1 fruit fly cellular context compared by ENCODE assay signal in the genomic region with DNA sequence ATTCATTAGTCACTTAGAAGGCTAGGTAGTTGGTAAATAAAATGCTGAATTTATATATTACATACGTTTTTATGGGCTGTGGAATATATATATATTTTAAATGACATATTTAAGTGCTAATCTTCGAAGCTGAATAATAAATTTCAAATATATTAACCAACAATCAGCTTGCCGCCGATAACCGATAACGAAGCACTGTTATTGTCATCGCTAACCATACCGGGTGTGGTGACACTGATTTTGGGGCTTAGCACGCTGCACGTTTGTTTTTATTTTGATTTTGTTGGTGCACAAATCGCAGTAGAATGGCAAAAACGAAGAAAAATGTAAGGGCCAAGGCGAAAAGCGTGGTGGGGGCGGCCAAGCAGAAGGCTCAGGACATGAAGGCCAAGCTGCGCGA.
TF ChIP-seq lines count a peak whose summit lies in the region.

Gene CG16753, plus strand, starts transcription at position 229 of the 400 bp plus-strand sequence.

TF ChIP-seq in whole organism, embryonic, 481 proteins besides CTCF, POLR2A, EP300 and RAD21 (continued from another document):
- no peak for TF ChIP-seq CG7556 (GFP tag; optimal IDR thresholded peaks at IDR 0.05; lab: Kevin White, UChicago)
- peak; percentile 52; the same call in 1 of the 3 replicates for TF ChIP-seq vnd (GFP tag; IDR thresholded peaks at IDR 0.05; lab: Robert Waterston, UW; ENCODE audit: partially characterized antibody)
- no peak for TF ChIP-seq CG4854 (GFP tag; optimal IDR thresholded peaks at IDR 0.05; lab: Kevin White, UChicago)
- peak; percentile 33 for TF ChIP-seq CG1603 (tag; optimal IDR thresholded peaks at IDR 0.05; lab: Kevin White, UChicago)
- TF ChIP-seq luna (GFP tag; optimal IDR thresholded peaks at IDR 0.05; lab: Kevin White, UChicago) = no peak
- TF ChIP-seq CG34376 (GFP tag; optimal IDR thresholded peaks at IDR 0.05; lab: Kevin White, UChicago) = no peak
- TF ChIP-seq CG15073 (GFP tag; optimal IDR thresholded peaks at IDR 0.05; lab: Kevin White, UChicago) = no peak
- TF ChIP-seq CG11456 (GFP tag; IDR thresholded peaks at IDR 0.05; lab: Robert Waterston, UW) = no peak
- TF ChIP-seq CG10462 (GFP tag; optimal IDR thresholded peaks at IDR 0.05; lab: Kevin White, UChicago) = no peak
- TF ChIP-seq sc (optimal IDR thresholded peaks at IDR 0.05; lab: Kevin White, UChicago) = no peak
- TF ChIP-seq sc (GFP tag; optimal IDR thresholded peaks at IDR 0.05; lab: Kevin White, UChicago) = no peak
- no peak for TF ChIP-seq CG12236 (GFP tag; optimal IDR thresholded peaks at IDR 0.05; lab: Kevin White, UChicago)
- 0 out of 3 replicates have a peak, but pooled peaks have one; percentile 19 for TF ChIP-seq ci (GFP tag; IDR thresholded peaks at IDR 0.05; lab: Robert Waterston, UW)
- no peak for TF ChIP-seq dmrt11E (tag; optimal IDR thresholded peaks at IDR 0.05; lab: Kevin White, UChicago)
- TF ChIP-seq CG14710 (tag; optimal IDR thresholded peaks at IDR 0.05; lab: Kevin White, UChicago) = peak; percentile 100
- TF ChIP-seq Hey (tag; optimal IDR thresholded peaks at IDR 0.05; lab: Kevin White, UChicago) = no peak
- TF ChIP-seq CG1529 (GFP tag; optimal IDR thresholded peaks at IDR 0.05; lab: Kevin White, UChicago) = no peak
- TF ChIP-seq amos (GFP tag; IDR thresholded peaks at IDR 0.05; lab: Robert Waterston, UW; ENCODE audit: partially characterized antibody) = peak; percentile 9; the same call in 1 of the 2 replicates
- TF ChIP-seq gem (tag; optimal IDR thresholded peaks at IDR 0.05; lab: Kevin White, UChicago) = no peak
- TF ChIP-seq CG17802 (tag; optimal IDR thresholded peaks at IDR 0.05; lab: Kevin White, UChicago) = no peak
- TF ChIP-seq gsb (GFP tag; IDR thresholded peaks at IDR 0.05; lab: Robert Waterston, UW) = no peak
- no peak for TF ChIP-seq CG18011 (GFP tag; optimal IDR thresholded peaks at IDR 0.05; lab: Kevin White, UChicago)
- no peak for TF ChIP-seq CG11696 (GFP tag; IDR thresholded peaks at IDR 0.05; lab: Robert Waterston, UW)
- peak; percentile 60 for TF ChIP-seq sna (GFP tag; IDR thresholded peaks at IDR 0.05; lab: Robert Waterston, UW; ENCODE audit: partially characterized antibody)
- TF ChIP-seq unc-4 (GFP tag; IDR thresholded peaks at IDR 0.05; lab: Robert Waterston, UW; ENCODE audit: partially characterized antibody) = 0 out of 2 replicates have a peak, but pooled peaks have one; percentile 54
- TF ChIP-seq Fer3 (tag; optimal IDR thresholded peaks at IDR 0.05; lab: Kevin White, UChicago) = no peak
- TF ChIP-seq C15 (GFP tag; IDR thresholded peaks at IDR 0.05; lab: Robert Waterston, UW) = no peak
- TF ChIP-seq CG32772 (GFP tag; IDR thresholded peaks at IDR 0.05; lab: Robert Waterston, UW) = no peak
- no peak for TF ChIP-seq kay (GFP tag; optimal IDR thresholded peaks at IDR 0.05; lab: Kevin White, UChicago)
- TF ChIP-seq CG12104 (GFP tag; optimal IDR thresholded peaks at IDR 0.05; lab: Kevin White, UChicago) = no peak
- TF ChIP-seq jigr1 (GFP tag; IDR thresholded peaks at IDR 0.05; lab: Robert Waterston, UW) = no peak
- no peak for TF ChIP-seq sqz (GFP tag; optimal IDR thresholded peaks at IDR 0.05; lab: Kevin White, UChicago)
- peak; percentile 72 for TF ChIP-seq MBD-R2 (GFP tag; IDR thresholded peaks at IDR 0.05; lab: Robert Waterston, UW)
- TF ChIP-seq HmgZ (tag; optimal IDR thresholded peaks at IDR 0.05; lab: Kevin White, UChicago) = peak; percentile 42
- TF ChIP-seq CG11504 (tag; optimal IDR thresholded peaks at IDR 0.05; lab: Kevin White, UChicago) = no peak
- TF ChIP-seq Oli (tag; optimal IDR thresholded peaks at IDR 0.05; lab: Kevin White, UChicago) = no peak
- no peak for TF ChIP-seq tap (tag; optimal IDR thresholded peaks at IDR 0.05; lab: Kevin White, UChicago)
- TF ChIP-seq Tbp (GFP tag; optimal IDR thresholded peaks at IDR 0.05; lab: Kevin White, UChicago) = no peak
- TF ChIP-seq Doc3 (GFP tag; IDR thresholded peaks at IDR 0.05; lab: Robert Waterston, UW; ENCODE audit: partially characterized antibody) = peak; percentile 38; the same call in 1 of the 3 replicates
- TF ChIP-seq CG17829 (tag; optimal IDR thresholded peaks at IDR 0.05; lab: Kevin White, UChicago) = no peak
- no peak for TF ChIP-seq Eip74EF (GFP tag; optimal IDR thresholded peaks at IDR 0.05; lab: Kevin White, UChicago)
- TF ChIP-seq CG6791 (GFP tag; IDR thresholded peaks at IDR 0.05; lab: Robert Waterston, UW; ENCODE audit: partially characterized antibody) = peak; percentile 82
- TF ChIP-seq ind (GFP tag; optimal IDR thresholded peaks at IDR 0.05; lab: Kevin White, UChicago) = no peak
- no peak for TF ChIP-seq sens-2 (GFP tag; IDR thresholded peaks at IDR 0.05; lab: Robert Waterston, UW)
- TF ChIP-seq CG2889 (GFP tag; IDR thresholded peaks at IDR 0.05; lab: Robert Waterston, UW) = no peak
- TF ChIP-seq Pdp1 (GFP tag; optimal IDR thresholded peaks at IDR 0.05; lab: Kevin White, UChicago) = no peak
- peak; percentile 68; the same call in 1 of the 2 replicates for TF ChIP-seq ato (GFP tag; IDR thresholded peaks at IDR 0.05; lab: Robert Waterston, UW; ENCODE audit: partially characterized antibody)
- TF ChIP-seq CG14860 (GFP tag; IDR thresholded peaks at IDR 0.05; lab: Robert Waterston, UW; ENCODE audit: partially characterized antibody) = peak; percentile 64
- TF ChIP-seq hb (GFP tag; IDR thresholded peaks at IDR 0.05; lab: Robert Waterston, UW; ENCODE audit: partially characterized antibody) = peak; percentile 59; the same call in 1 of the 3 replicates
- no peak for TF ChIP-seq NFAT (GFP tag; IDR thresholded peaks at IDR 0.05; lab: Robert Waterston, UW)
- TF ChIP-seq Med (GFP tag; lab: Kevin White, UChicago) = peak; percentile 70
- TF ChIP-seq Hr51 (GFP tag; optimal IDR thresholded peaks at IDR 0.05; lab: Kevin White, UChicago) = no peak
- peak; percentile 84 for TF ChIP-seq Dref (GFP tag; IDR thresholded peaks at IDR 0.05; lab: Robert Waterston, UW)
- TF ChIP-seq Bgb (GFP tag; IDR thresholded peaks at IDR 0.05; lab: Robert Waterston, UW; ENCODE audit: partially characterized antibody) = peak; percentile 35
- peak; percentile 79 for TF ChIP-seq Sry-δ (GFP tag; optimal IDR thresholded peaks at IDR 0.05; lab: Kevin White, UChicago)
- TF ChIP-seq lov (optimal IDR thresholded peaks at IDR 0.05; lab: Kevin White, UChicago) = no peak
- TF ChIP-seq lov (GFP tag; IDR thresholded peaks at IDR 0.05; lab: Robert Waterston, UW) = no peak
- no peak for TF ChIP-seq ATbp (GFP tag; optimal IDR thresholded peaks at IDR 0.05; lab: Kevin White, UChicago)
- no peak for TF ChIP-seq CG8089 (GFP tag; optimal IDR thresholded peaks at IDR 0.05; lab: Kevin White, UChicago)
- no peak for TF ChIP-seq Bdp1 (GFP tag; optimal IDR thresholded peaks at IDR 0.05; lab: Kevin White, UChicago)
- TF ChIP-seq bigmax (GFP tag; optimal IDR thresholded peaks at IDR 0.05; lab: Kevin White, UChicago) = no peak
- TF ChIP-seq CG8944 (GFP tag; optimal IDR thresholded peaks at IDR 0.05; lab: Kevin White, UChicago) = no peak
- peak; percentile 42 for TF ChIP-seq CG2116 (GFP tag; optimal IDR thresholded peaks at IDR 0.05; lab: Kevin White, UChicago)
- TF ChIP-seq caup (GFP tag; optimal IDR thresholded peaks at IDR 0.05; lab: Kevin White, UChicago; ENCODE audit: severe bottlenecking) = no peak
- TF ChIP-seq wdn (GFP tag; IDR thresholded peaks at IDR 0.05; lab: Robert Waterston, UW) = no peak
- TF ChIP-seq YL-1 (GFP tag; optimal IDR thresholded peaks at IDR 0.05; lab: Kevin White, UChicago) = peak; percentile 11
- no peak for TF ChIP-seq CrebB (tag; optimal IDR thresholded peaks at IDR 0.05; lab: Kevin White, UChicago)
- TF ChIP-seq row (GFP tag; IDR thresholded peaks at IDR 0.05; lab: Robert Waterston, UW) = no peak
- TF ChIP-seq H15 (GFP tag; IDR thresholded peaks at IDR 0.05; lab: Robert Waterston, UW) = no peak
- TF ChIP-seq gcm2 (GFP tag; optimal IDR thresholded peaks at IDR 0.05; lab: Kevin White, UChicago) = no peak
- TF ChIP-seq Fer1 (GFP tag; optimal IDR thresholded peaks at IDR 0.05; lab: Kevin White, UChicago) = peak; percentile 7
- no peak for TF ChIP-seq CG15269 (tag; optimal IDR thresholded peaks at IDR 0.05; lab: Kevin White, UChicago)
- TF ChIP-seq Opbp (GFP tag; IDR thresholded peaks at IDR 0.05; lab: Robert Waterston, UW; ENCODE audit: partially characterized antibody) = peak; percentile 62; the same call in 2 of the 3 replicates
- TF ChIP-seq Optix (GFP tag; IDR thresholded peaks at IDR 0.05; lab: Robert Waterston, UW) = no peak
- no peak for TF ChIP-seq Rx (GFP tag; IDR thresholded peaks at IDR 0.05; lab: Robert Waterston, UW)
- peak; percentile 21 for TF ChIP-seq CG17912 (GFP tag; optimal IDR thresholded peaks at IDR 0.05; lab: Kevin White, UChicago)
- no peak for TF ChIP-seq en (GFP tag; optimal IDR thresholded peaks at IDR 0.05; lab: Kevin White, UChicago)
- TF ChIP-seq B-H1 (GFP tag; IDR thresholded peaks at IDR 0.05; lab: Robert Waterston, UW) = no peak
- TF ChIP-seq Abd-B (GFP tag; optimal IDR thresholded peaks at IDR 0.05; lab: Kevin White, UChicago) = no peak
- TF ChIP-seq GATAe (GFP tag; conservative IDR thresholded peaks at IDR 0.05; lab: Robert Waterston, UW) = no peak
- TF ChIP-seq nau (GFP tag; optimal IDR thresholded peaks at IDR 0.05; lab: Kevin White, UChicago) = no peak
- TF ChIP-seq CG15601 (tag; optimal IDR thresholded peaks at IDR 0.05; lab: Kevin White, UChicago) = no peak
- TF ChIP-seq CG13123 (GFP tag; optimal IDR thresholded peaks at IDR 0.05; lab: Kevin White, UChicago) = no peak
- no peak for TF ChIP-seq disco-r (GFP tag; optimal IDR thresholded peaks at IDR 0.05; lab: Kevin White, UChicago)
- peak; percentile 35 for TF ChIP-seq Max (GFP tag; optimal IDR thresholded peaks at IDR 0.05; lab: Kevin White, UChicago)
- TF ChIP-seq chm (GFP tag; IDR thresholded peaks at IDR 0.05; lab: Robert Waterston, UW) = no peak
- peak; percentile 63 for TF ChIP-seq dm (GFP tag; optimal IDR thresholded peaks at IDR 0.05; lab: Kevin White, UChicago)
- TF ChIP-seq fd64A (GFP tag; optimal IDR thresholded peaks at IDR 0.05; lab: Kevin White, UChicago) = no peak
- no peak for TF ChIP-seq kah (GFP tag; optimal IDR thresholded peaks at IDR 0.05; lab: Kevin White, UChicago)
- TF ChIP-seq stwl (tag; optimal IDR thresholded peaks at IDR 0.05; lab: Kevin White, UChicago) = peak; percentile 48
- TF ChIP-seq prd (optimal IDR thresholded peaks at IDR 0.05; lab: Kevin White, UChicago) = no peak
- TF ChIP-seq prd (GFP tag; IDR thresholded peaks at IDR 0.05; lab: Robert Waterston, UW) = no peak
- TF ChIP-seq sob (GFP tag; IDR thresholded peaks at IDR 0.05; lab: Robert Waterston, UW) = no peak
- no peak for TF ChIP-seq CG15514 (GFP tag; optimal IDR thresholded peaks at IDR 0.05; lab: Kevin White, UChicago)
- TF ChIP-seq hbn (GFP tag; IDR thresholded peaks at IDR 0.05; lab: Robert Waterston, UW; ENCODE audit: partially characterized antibody) = no peak
- TF ChIP-seq inv (GFP tag; IDR thresholded peaks at IDR 0.05; lab: Robert Waterston, UW; ENCODE audit: partially characterized antibody) = 0 out of 2 replicates have a peak, but pooled peaks have one; percentile 19
- TF ChIP-seq ems (GFP tag; optimal IDR thresholded peaks at IDR 0.05; lab: Kevin White, UChicago) = no peak
- no peak for TF ChIP-seq aop (GFP tag; IDR thresholded peaks at IDR 0.05; lab: Robert Waterston, UW)
- peak; percentile 97 for TF ChIP-seq E2f2 (GFP tag; IDR thresholded peaks at IDR 0.05; lab: Robert Waterston, UW)
- no peak for TF ChIP-seq CG12391 (tag; optimal IDR thresholded peaks at IDR 0.05; lab: Kevin White, UChicago)
- TF ChIP-seq HLHmδ (GFP tag; optimal IDR thresholded peaks at IDR 0.05; lab: Kevin White, UChicago) = no peak
- peak; percentile 63; the same call in 2 of the 4 replicates for TF ChIP-seq Dll (GFP tag; IDR thresholded peaks at IDR 0.05; lab: Robert Waterston, UW; ENCODE audit: partially characterized antibody)
- no peak for TF ChIP-seq Hr78 (GFP tag; optimal IDR thresholded peaks at IDR 0.05; lab: Kevin White, UChicago)
- no peak for TF ChIP-seq stc (GFP tag; IDR thresholded peaks at IDR 0.05; lab: Robert Waterston, UW)
- TF ChIP-seq ap (GFP tag; IDR thresholded peaks at IDR 0.05; lab: Robert Waterston, UW) = no peak
- TF ChIP-seq Scr (GFP tag; IDR thresholded peaks at IDR 0.05; lab: Robert Waterston, UW; ENCODE audit: partially characterized antibody) = peak; percentile 66
- TF ChIP-seq CG8290 (GFP tag; optimal IDR thresholded peaks at IDR 0.05; lab: Kevin White, UChicago) = no peak
- peak in 1 of 2 experiments; percentile 7 for TF ChIP-seq CG8290 (tag; optimal IDR thresholded peaks at IDR 0.05; lab: Kevin White, UChicago)
- TF ChIP-seq trem (tag; optimal IDR thresholded peaks at IDR 0.05; lab: Kevin White, UChicago) = peak; percentile 51
- peak; percentile 76 for TF ChIP-seq CG34224 (GFP tag; IDR thresholded peaks at IDR 0.05; lab: Robert Waterston, UW; ENCODE audit: partially characterized antibody)
TF ChIP-seq in whole organism, embryonic: peak in this region for 52.
